Worm (Caenorhabditis elegans) whole organism, midembryonic: ENCODE data around the gene T19B10.2.

Source experiments
- klf-2 ChIP-seq: fragments of 200-800 bp; sonication (Bioruptor generic); conservative IDR thresholded peaks from 2 replicates; pipeline ENCODE4 v1.3.6; 2022; ENCODE audit warnings: missing genetic modification reagents, missing genetic modification characterization, missing compliant biosample characterization
- ref-1 ChIP-seq: fragments of 200-800 bp; sonication (Bioruptor generic); conservative IDR thresholded peaks from 2 replicates; pipeline ENCODE4 v1.3.6; 2022; ENCODE audit warnings: missing genetic modification reagents, missing genetic modification characterization, missing compliant biosample characterization

DNA sequence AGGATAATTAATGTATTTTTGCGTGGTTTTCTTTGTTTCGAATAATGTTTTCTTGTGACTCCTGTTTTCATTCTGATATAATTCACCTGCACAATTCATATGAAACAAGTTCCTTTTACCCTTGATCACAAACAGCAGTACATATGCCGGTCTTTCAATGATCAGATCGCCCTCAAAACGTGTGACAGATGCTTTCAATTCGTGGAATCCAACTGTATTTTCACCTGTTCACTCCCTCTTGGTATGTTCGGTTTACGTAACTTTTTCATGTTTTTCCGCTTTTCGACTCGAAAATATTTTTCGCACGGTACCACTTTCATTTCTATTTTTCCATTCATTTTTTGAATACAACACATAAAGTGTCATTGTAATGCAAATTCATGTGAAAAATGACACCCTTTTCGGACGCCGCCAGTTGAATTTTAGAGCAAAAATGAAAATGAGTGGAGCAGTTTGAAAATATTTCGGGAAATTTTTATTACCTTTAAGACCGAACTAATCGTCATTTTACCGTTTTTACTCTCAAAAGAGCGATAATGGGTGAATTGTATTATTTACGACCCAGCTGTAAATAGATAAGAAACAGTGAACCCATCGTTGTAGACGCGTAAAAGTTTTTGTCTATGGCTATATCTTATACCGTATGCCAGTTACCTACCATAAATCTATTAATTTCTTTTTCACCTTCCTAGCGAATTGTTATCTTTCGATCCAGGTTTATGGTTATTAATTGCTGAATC is 19.1 kb upstream of the T19B10.2 start, which contains the start of gene K10D6.4:
- TF ChIP-seq ref-1 (GFP tag; lab: Robert Waterston, UW) (no peak), klf-2 (GFP tag; lab: Robert Waterston, UW) (no peak)
